Fruit fly (Drosophila melanogaster): Measurements from ENCODE around the gene D19A.

DNA sequence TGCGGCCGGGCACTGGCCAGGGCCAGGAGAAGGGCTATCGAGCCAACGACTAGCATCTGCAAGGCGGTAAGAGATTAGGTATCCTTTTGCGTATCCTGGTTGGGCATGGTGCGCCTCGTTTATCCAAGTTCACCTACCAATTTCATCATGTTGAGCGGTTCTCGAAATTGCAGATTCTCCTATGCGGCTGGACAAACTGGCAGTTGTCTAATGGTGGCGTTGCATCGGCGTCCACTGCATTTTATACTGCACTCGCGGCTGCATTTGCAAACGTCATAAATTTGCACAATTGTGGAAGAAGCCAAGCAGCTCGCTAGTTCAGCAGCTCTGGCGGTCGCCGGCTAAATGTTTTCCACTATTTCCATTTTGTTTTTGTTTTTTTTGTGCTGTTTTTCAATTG lies 36.4 kb downstream of the D19A start, which contains the start of gene Acp65Aa:
- TF ChIP-seq CG10267 (tag; optimal IDR thresholded peaks at IDR 0.05) (no peak), CG1233 (GFP tag; optimal IDR thresholded peaks at IDR 0.05) (no peak), sisA (GFP tag; IDR thresholded peaks at IDR 0.05) (no peak), tna (GFP tag; IDR thresholded peaks at IDR 0.05; ENCODE audit: partially characterized antibody) (no peak), E2f1 (GFP tag; IDR thresholded peaks at IDR 0.05) (no peak), CG4820 (GFP tag; optimal IDR thresholded peaks at IDR 0.05) (no peak), cas (GFP tag; IDR thresholded peaks at IDR 0.05) (no peak), CG4854 (GFP tag; optimal IDR thresholded peaks at IDR 0.05) (no peak), Usf (GFP tag; optimal IDR thresholded peaks at IDR 0.05) (no peak), run (tag; optimal IDR thresholded peaks at IDR 0.05) (no peak), unc-4 (GFP tag; IDR thresholded peaks at IDR 0.05; ENCODE audit: partially characterized antibody) (no peak), CG11247 (GFP tag; IDR thresholded peaks at IDR 0.05) (no peak), HLH54F (GFP tag; optimal IDR thresholded peaks at IDR 0.05) (no peak)
